Worm (Caenorhabditis elegans): ENCODE measurements around the gene ZK622.5.

The ZK622.5 gene

ce11 chrII:5289142-5289541 is at the start of gene ZK622.5:
Gene ZK622.5, plus strand, starts transcription at chrII:5289442.
- TF ChIP-seq eyg-1 (tag; optimal IDR thresholded peaks at IDR 0.05) (no peak), mec-3 (tag; optimal IDR thresholded peaks at IDR 0.05; ENCODE audit: borderline replicate concordance) (no peak), unc-55 (GFP tag; optimal IDR thresholded peaks at IDR 0.05) (no peak), T23F11.4 (GFP tag; optimal IDR thresholded peaks at IDR 0.05) (no peak), gmeb-2 (tag; optimal IDR thresholded peaks at IDR 0.05) (no peak), ceh-24 (tag; optimal IDR thresholded peaks at IDR 0.05) (no peak), hlh-8 (tag; optimal IDR thresholded peaks at IDR 0.05) (no peak), elt-2 (tag; optimal IDR thresholded peaks at IDR 0.05) (no peak), elt-4 (tag; optimal IDR thresholded peaks at IDR 0.05) (no peak), Y22D7AL.16 (tag; optimal IDR thresholded peaks at IDR 0.05) (no peak)

ce11 chrII:5241560-5241959 is 47.7 kb upstream of the ZK622.5 start, which contains the start of gene T16D1.1:
Gene T16D1.1, minus strand, starts transcription at chrII:5241660.
- TF ChIP-seq ceh-18 (tag; optimal IDR thresholded peaks at IDR 0.05) = no peak
- TF ChIP-seq ama-1 (optimal IDR thresholded peaks at IDR 0.05) = no peak
- no peak for TF ChIP-seq hlh-13 (GFP tag; optimal IDR thresholded peaks at IDR 0.05)
- TF ChIP-seq pax-1 (tag; optimal IDR thresholded peaks at IDR 0.05) = no peak
- TF ChIP-seq ceh-48 (tag; optimal IDR thresholded peaks at IDR 0.05) = no peak
- no peak for TF ChIP-seq tbx-2 (tag; optimal IDR thresholded peaks at IDR 0.05)
- TF ChIP-seq ref-2 (tag; optimal IDR thresholded peaks at IDR 0.05) = no peak
- TF ChIP-seq eyg-1 (tag; optimal IDR thresholded peaks at IDR 0.05) = no peak
- TF ChIP-seq hlh-15 (tag; optimal IDR thresholded peaks at IDR 0.05) = no peak
- no peak for TF ChIP-seq sox-2 (GFP tag; IDR thresholded peaks at IDR 0.05)
- no peak for TF ChIP-seq nhr-232 (tag; optimal IDR thresholded peaks at IDR 0.05)
- no peak for TF ChIP-seq hlh-30 (tag; optimal IDR thresholded peaks at IDR 0.05; ENCODE audit: insufficient read depth)
- TF ChIP-seq lim-6 (tag; optimal IDR thresholded peaks at IDR 0.05) = no peak
- TF ChIP-seq zip-5 (tag; optimal IDR thresholded peaks at IDR 0.05) = no peak
- TF ChIP-seq madf-2 (tag; optimal IDR thresholded peaks at IDR 0.05) = no peak
- no peak for TF ChIP-seq elt-2 (tag; optimal IDR thresholded peaks at IDR 0.05)
- TF ChIP-seq sox-4 (tag; optimal IDR thresholded peaks at IDR 0.05) = no peak
- TF ChIP-seq tbx-7 (tag; optimal IDR thresholded peaks at IDR 0.05) = no peak
- no peak for TF ChIP-seq ceh-19 (GFP tag; optimal IDR thresholded peaks at IDR 0.05)

- TF ChIP-seq hlh-6 (tag; optimal IDR thresholded peaks at IDR 0.05) = no peak
- no peak for TF ChIP-seq che-1 (tag; optimal IDR thresholded peaks at IDR 0.05)
These were observed 42.4 kb upstream of the ZK622.5 start, which contains the start of gene ptr-6 for ce11 chrII:5246791-5247361. Gene ptr-6, minus strand, starts transcription at chrII:5246837.

ce11 chrII:5255435-5255834 is 33.8 kb upstream of the ZK622.5 start, which contains the start of gene frpr-4:
Gene frpr-4, minus strand, starts transcription at chrII:5255535.
- TF ChIP-seq ceh-22 (tag; optimal IDR thresholded peaks at IDR 0.05) (no peak), sox-4 (tag; optimal IDR thresholded peaks at IDR 0.05) (no peak), hlh-30 (tag; optimal IDR thresholded peaks at IDR 0.05; ENCODE audit: insufficient read depth) (no peak), ceh-48 (tag; optimal IDR thresholded peaks at IDR 0.05) (no peak), unc-3 (GFP tag; conservative IDR thresholded peaks at IDR 0.05) (no peak), unc-3 (tag; optimal IDR thresholded peaks at IDR 0.05) (no peak), fkh-10 (GFP tag; optimal IDR thresholded peaks at IDR 0.05) (no peak), rnt-1 (tag; optimal IDR thresholded peaks at IDR 0.05) (no peak), C38D4.7 (GFP tag; optimal IDR thresholded peaks at IDR 0.05) (no peak), nhr-11 (tag; optimal IDR thresholded peaks at IDR 0.05) (no peak), F13H6.1 (tag; optimal IDR thresholded peaks at IDR 0.05) (no peak), pha-2 (tag; optimal IDR thresholded peaks at IDR 0.05) (no peak), T23F11.4 (GFP tag; optimal IDR thresholded peaks at IDR 0.05) (no peak), syd-9 (tag; optimal IDR thresholded peaks at IDR 0.05) (no peak), C08G9.2 (tag; optimal IDR thresholded peaks at IDR 0.05) (no peak), che-1 (tag; optimal IDR thresholded peaks at IDR 0.05) (no peak)

All from whole organism, late embryonic.